Fruit fly (Drosophila melanogaster) whole organism: ENCODE data around the gene CG17562.

Source experiments
- CG8478 ChIP-seq: fragments of >200 bp; optimal IDR thresholded peaks from 2 replicates; lab custom pipeline; 2018; ENCODE audit warnings: inconsistent platforms
- Dll ChIP-seq: fragments of >200 bp; optimal IDR thresholded peaks from 2 replicates; lab custom pipeline; 2017
- EcR ChIP-seq, 2 experiments: fragments of >200 bp; optimal IDR thresholded peaks; 2 replicates each; lab custom pipeline; 2017; ENCODE audit warnings: missing biosample characterization in 2 of 2, missing genetic modification characterization in 2 of 2, missing genetic modification reagents in 2 of 2
- pan ChIP-seq: fragments of >200 bp; optimal IDR thresholded peaks from 2 replicates; lab custom pipeline; 2017
- psq ChIP-seq: fragments of >200 bp; optimal IDR thresholded peaks from 2 replicates; lab custom pipeline; 2017
- usp ChIP-seq: fragments of >200 bp; optimal IDR thresholded peaks from 2 replicates; lab custom pipeline; 2017; ENCODE audit warnings: missing biosample characterization, missing genetic modification characterization, mixed read lengths

CG17562 gene

dm6 chr3R:16615009-16615408 is at the start of gene CG17562:
CG17562 (plus strand) TSS chr3R:16615309.
- TF ChIP-seq Dll (no peak), EcR (GFP tag; optimal IDR thresholded peaks at IDR 0.05; lab: Kevin White, UChicago) (no peak), CG8478 (lab: Kevin White, UChicago) (no peak), psq (lab: Kevin White, UChicago) (no peak), usp (GFP tag; lab: Kevin White, UChicago) (no peak), pan (lab: Kevin White, UChicago) (no peak)

- TF ChIP-seq pan (lab: Kevin White, UChicago) (no peak), Dll (no peak), CG8478 (lab: Kevin White, UChicago) (no peak)
Measured at dm6 chr3R:16569338-16569737, 45.8 kb upstream of the CG17562 start.

dm6 chr3R:16570484-16570883 is 44.6 kb upstream of the CG17562 start:
- no peak for TF ChIP-seq EcR (GFP tag; optimal IDR thresholded peaks at IDR 0.05; lab: Kevin White, UChicago)
- TF ChIP-seq Dll = no peak
- no peak for TF ChIP-seq CG8478 (lab: Kevin White, UChicago)
- no peak for TF ChIP-seq psq (lab: Kevin White, UChicago)
- TF ChIP-seq pan (lab: Kevin White, UChicago) = no peak
- TF ChIP-seq usp (GFP tag; lab: Kevin White, UChicago) = no peak

- TF ChIP-seq CG8478 (lab: Kevin White, UChicago) (no peak), EcR (GFP tag; optimal IDR thresholded peaks at IDR 0.05; lab: Kevin White, UChicago) (no peak)
Measured at dm6 chr3R:16571215-16571614, 43.9 kb upstream of the CG17562 start, which contains the start of gene CG14891. CG14891 (plus strand) TSS chr3R:16571515.

dm6 chr3R:16573483-16574145 is 41.5 kb upstream of the CG17562 start, which contains the start of gene CG14903:
CG14903 (minus strand) TSS chr3R:16573752.
- no peak for TF ChIP-seq CG8478 (lab: Kevin White, UChicago)
- no peak for TF ChIP-seq usp (GFP tag; lab: Kevin White, UChicago)
- TF ChIP-seq pan (lab: Kevin White, UChicago) = no peak
- TF ChIP-seq Dll = no peak
- TF ChIP-seq EcR (GFP tag; optimal IDR thresholded peaks at IDR 0.05; lab: Kevin White, UChicago) = no peak
- no peak for TF ChIP-seq psq (lab: Kevin White, UChicago)

- TF ChIP-seq usp (GFP tag; lab: Kevin White, UChicago) (no peak), psq (lab: Kevin White, UChicago) (no peak), pan (lab: Kevin White, UChicago) (no peak), EcR (GFP tag; optimal IDR thresholded peaks at IDR 0.05; lab: Kevin White, UChicago) (no peak), Dll (no peak), CG8478 (lab: Kevin White, UChicago) (no peak)
Measured at dm6 chr3R:16583605-16584004, 31.5 kb upstream of the CG17562 start, which contains the start of gene Scp2. Scp2 (minus strand) TSS chr3R:16583663.

dm6 chr3R:16591407-16591806 is 23.7 kb upstream of the CG17562 start:
- TF ChIP-seq CG8478 (lab: Kevin White, UChicago) (no peak), usp (GFP tag; lab: Kevin White, UChicago) (no peak)

dm6 chr3R:16594056-16594858 is 20.9 kb upstream of the CG17562 start, which contains the start of gene CG14892:
CG14892 (plus strand) TSS chr3R:16594414.
- TF ChIP-seq usp (GFP tag; lab: Kevin White, UChicago) = no peak
- no peak for TF ChIP-seq CG8478 (lab: Kevin White, UChicago)
- no peak for TF ChIP-seq EcR (GFP tag; optimal IDR thresholded peaks at IDR 0.05; lab: Kevin White, UChicago)

- TF ChIP-seq usp (GFP tag; lab: Kevin White, UChicago) (no peak), psq (lab: Kevin White, UChicago) (no peak), EcR (GFP tag; optimal IDR thresholded peaks at IDR 0.05; lab: Kevin White, UChicago) (no peak), CG8478 (lab: Kevin White, UChicago) (no peak), Dll (no peak), pan (lab: Kevin White, UChicago) (no peak)
Measured at dm6 chr3R:16594961-16595360, 20.1 kb upstream of the CG17562 start.

- no peak for TF ChIP-seq psq (lab: Kevin White, UChicago)
- peak in 1 of 2 experiments; percentile 38 for TF ChIP-seq EcR (GFP tag; optimal IDR thresholded peaks at IDR 0.05; lab: Kevin White, UChicago)
Measured at dm6 chr3R:16599647-16600046, 15.5 kb upstream of the CG17562 start.

- TF ChIP-seq usp (GFP tag; lab: Kevin White, UChicago) (no peak), psq (lab: Kevin White, UChicago) (no peak), pan (lab: Kevin White, UChicago) (no peak), EcR (GFP tag; optimal IDR thresholded peaks at IDR 0.05; lab: Kevin White, UChicago) (no peak), Dll (no peak), CG8478 (lab: Kevin White, UChicago) (no peak)
Measured at dm6 chr3R:16600735-16601134, 14.4 kb upstream of the CG17562 start.

- TF ChIP-seq CG8478 (lab: Kevin White, UChicago) (no peak), Dll (no peak), pan (lab: Kevin White, UChicago) (no peak), usp (GFP tag; lab: Kevin White, UChicago) (no peak), psq (lab: Kevin White, UChicago) (no peak), EcR (GFP tag; optimal IDR thresholded peaks at IDR 0.05; lab: Kevin White, UChicago) (no peak)
Measured at dm6 chr3R:16604715-16605114, 10.4 kb upstream of the CG17562 start, which contains the start of gene CG10345. CG10345 (minus strand) TSS chr3R:16604861.
